Worm (Caenorhabditis elegans) whole organism, young adult: ENCODE results near the gene F48F7.3.

ENCODE experiments used
- C06A6.2 ChIP-seq: fragments of 200-800 bp; sonication (Bioruptor generic); conservative IDR thresholded peaks from 2 replicates; pipeline ENCODE4 v1.3.6; 2022; ENCODE audit warnings: missing genetic modification characterization, missing compliant biosample characterization
- F55B11.4 ChIP-seq: sonication (generic microtip); optimal IDR thresholded peaks from 2 replicates; lab custom pipeline; 2016; ENCODE audit warnings: missing compliant biosample characterization, missing genetic modification characterization, borderline replicate concordance; ENCODE audit not compliant: insufficient read depth
- T07F8.4 ChIP-seq: sonication (generic microtip); optimal IDR thresholded peaks from 2 replicates; lab custom pipeline; 2016; ENCODE audit warnings: mild to moderate bottlenecking, missing genetic modification characterization, moderate library complexity, missing compliant biosample characterization
- atf-7 ChIP-seq: sonication (generic microtip); optimal IDR thresholded peaks from 2 replicates; lab custom pipeline; 2017; ENCODE audit warnings: mild to moderate bottlenecking, missing genetic modification characterization, missing compliant biosample characterization
- ceh-40 ChIP-seq: fragments of 200-800 bp; sonication (Bioruptor generic); IDR thresholded peaks from 2 replicates; pipeline ENCODE4 v1.3.6; 2022; ENCODE audit warnings: missing genetic modification characterization, missing compliant biosample characterization
- let-607 ChIP-seq, 2 experiments: fragments of 200-800 bp in 1 of 2; sonication (Bioruptor generic) in 1 of 2; sonication (generic microtip) in 1 of 2; optimal IDR thresholded peaks; 2 replicates each; lab custom pipeline; 2016 to 2018; ENCODE audit warnings: mild to moderate bottlenecking in 2 of 2, missing compliant biosample characterization in 2 of 2, missing genetic modification characterization in 2 of 2, moderate library complexity in 2 of 2, missing genotype in 1 of 2
- nfyb-1 ChIP-seq: fragments of 200-800 bp; sonication (Bioruptor generic); IDR thresholded peaks from 2 replicates; pipeline ENCODE4 v1.3.6; 2022; ENCODE audit warnings: missing genetic modification reagents, missing genetic modification characterization, missing compliant biosample characterization
- unc-130 ChIP-seq: sonication (generic microtip); optimal IDR thresholded peaks from 2 replicates; lab custom pipeline; 2016; ENCODE audit warnings: missing genetic modification reagents, missing genetic modification characterization, missing compliant biosample characterization

Gene F48F7.3

DNA sequence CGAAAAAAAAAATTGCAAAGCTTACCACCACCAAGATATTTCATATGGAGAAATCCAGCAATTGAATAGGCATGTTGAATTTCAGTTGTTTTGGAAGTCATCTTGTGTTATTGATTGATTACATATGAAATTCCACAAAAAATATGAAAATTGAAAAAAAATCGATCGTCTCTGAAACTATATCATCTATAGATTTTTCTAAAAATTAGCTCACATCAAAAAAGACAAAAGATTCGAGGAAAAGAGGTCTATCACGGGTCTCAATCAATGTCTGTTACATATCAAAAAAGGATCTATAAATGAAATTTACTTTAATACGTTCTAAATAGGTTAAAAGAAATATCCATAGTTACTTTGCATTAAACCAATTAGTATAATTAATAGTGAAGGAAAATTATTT is 49.1 kb downstream of the F48F7.3 start, which contains the start of gene tbc-19:
TSS of gene tbc-19 (minus strand) at position 101 of the 400 bp plus-strand sequence.
- TF ChIP-seq ceh-40 (GFP tag; lab: Robert Waterston, UW) (no peak), C06A6.2 (no peak), F55B11.4 (tag; lab: Kevin White, UChicago) (no peak), nfyb-1 (GFP tag; lab: Robert Waterston, UW) (no peak), unc-130 (GFP tag; lab: Kevin White, UChicago) (no peak), let-607 (tag; optimal IDR thresholded peaks at IDR 0.05; lab: Kevin White, UChicago) (no peak), T07F8.4 (tag; lab: Kevin White, UChicago) (no peak), atf-7 (tag; lab: Kevin White, UChicago) (no peak)
